Worm (Caenorhabditis elegans) whole organism, L4 larva: ENCODE measurements around the gene fbxb-108.
A peak's percentile ranks its signal among the peaks of the same experiment; 100 is the strongest.

Experiments used
- F44E2.7 ChIP-seq: fragments of 200-800 bp; sonication (Bioruptor generic); IDR thresholded peaks from 2 replicates; pipeline ENCODE4 v2.1.2; 2022; ENCODE audit warnings: missing genetic modification characterization, missing compliant biosample characterization
- F49E8.2 ChIP-seq: sonication (generic microtip); optimal IDR thresholded peaks from 2 replicates; lab custom pipeline; 2016; ENCODE audit warnings: missing compliant biosample characterization, mild to moderate bottlenecking, missing genetic modification characterization, borderline replicate concordance
- T20F7.1 ChIP-seq: fragments of 200-800 bp; sonication (Bioruptor generic); optimal IDR thresholded peaks from 2 replicates; lab custom pipeline; 2018; ENCODE audit warnings: mild to moderate bottlenecking, missing genetic modification characterization, missing compliant biosample characterization
- ZK337.2 ChIP-seq: fragments of 200-800 bp; sonication (Bioruptor generic); IDR thresholded peaks from 2 replicates; pipeline ENCODE4 v1.3.6; 2022; ENCODE audit warnings: missing genetic modification reagents, missing genetic modification characterization, missing compliant biosample characterization
- attf-4 ChIP-seq: sonication (generic microtip); optimal IDR thresholded peaks from 3 replicates; lab custom pipeline; 2017; ENCODE audit warnings: missing biosample characterization, missing genetic modification characterization
- ceh-32 ChIP-seq: sonication (generic microtip); optimal IDR thresholded peaks from 2 replicates; lab custom pipeline; 2016; ENCODE audit warnings: mild to moderate bottlenecking, missing genetic modification characterization, missing compliant biosample characterization; ENCODE audit not compliant: poor library complexity
- ceh-44 ChIP-seq: fragments of 200-800 bp; sonication (Bioruptor generic); IDR thresholded peaks from 2 replicates; pipeline ENCODE4 v1.3.6; 2022; ENCODE audit warnings: missing genetic modification reagents, missing genetic modification characterization, missing compliant biosample characterization
- ceh-62 ChIP-seq: sonication (generic microtip); optimal IDR thresholded peaks from 2 replicates; lab custom pipeline; 2017; ENCODE audit warnings: missing biosample characterization, missing genetic modification characterization
- ceh-82 ChIP-seq: sonication (generic microtip); optimal IDR thresholded peaks from 2 replicates; lab custom pipeline; 2017; ENCODE audit warnings: missing biosample characterization, missing genetic modification characterization
- ces-1 ChIP-seq: fragments of 150-350 bp; sonication (generic microtip); optimal IDR thresholded peaks from 4 replicates; lab custom pipeline; 2014; ENCODE audit warnings: missing biosample characterization, missing genetic modification reagents, missing genetic modification characterization
- ctbp-1 ChIP-seq: fragments of 200-800 bp; sonication (Bioruptor generic); IDR thresholded peaks from 2 replicates; pipeline ENCODE4 v1.3.6; 2022; ENCODE audit warnings: missing genetic modification reagents, missing genetic modification characterization, missing compliant biosample characterization
- dmd-8 ChIP-seq: fragments of 200-800 bp; sonication (Bioruptor generic); IDR thresholded peaks from 2 replicates; pipeline ENCODE4 v1.3.6; 2022; ENCODE audit warnings: missing genetic modification characterization, missing compliant biosample characterization
- duxl-1 ChIP-seq: sonication (generic microtip); optimal IDR thresholded peaks from 2 replicates; lab custom pipeline; 2016; ENCODE audit warnings: mild to moderate bottlenecking, missing genetic modification characterization, moderate library complexity, missing compliant biosample characterization; ENCODE audit not compliant: poor library complexity
- egl-43 ChIP-seq: fragments of 200-800 bp; sonication (Bioruptor generic); IDR thresholded peaks from 2 replicates; pipeline ENCODE4 v1.3.6; 2022; ENCODE audit warnings: missing genetic modification reagents, missing genetic modification characterization, missing compliant biosample characterization
- fkh-10 ChIP-seq: fragments of 150-350 bp; optimal IDR thresholded peaks from 2 replicates; lab custom pipeline; 2014; ENCODE audit warnings: missing biosample characterization, missing genetic modification reagents, missing genetic modification characterization
- fos-1 ChIP-seq: fragments of 150-350 bp; optimal IDR thresholded peaks from 2 replicates; lab custom pipeline; 2014; ENCODE audit warnings: missing biosample characterization, missing genetic modification characterization
- hmg-1.1 ChIP-seq: fragments of 200-800 bp; sonication (Bioruptor generic); IDR thresholded peaks from 2 replicates; pipeline ENCODE4 v1.3.6; 2022; ENCODE audit warnings: missing genetic modification reagents, missing genetic modification characterization, missing compliant biosample characterization
- lin-29 ChIP-seq: fragments of 200-800 bp; sonication (Bioruptor generic); IDR thresholded peaks from 2 replicates; pipeline ENCODE4 v1.3.6; 2022; ENCODE audit warnings: missing genetic modification reagents, missing genetic modification characterization, missing compliant biosample characterization
- lin-39 ChIP-seq: fragments of 150-350 bp; optimal IDR thresholded peaks from 2 replicates; lab custom pipeline; 2014; ENCODE audit warnings: missing biosample characterization, missing genetic modification reagents, missing genetic modification characterization
- lsy-2 ChIP-seq, 2 experiments: fragments of 150-350 bp in 1 of 2; sonication (generic microtip) in 1 of 2; optimal IDR thresholded peaks; 2 replicates each; lab custom pipeline; 2014 to 2017; ENCODE audit warnings: missing biosample characterization in 2 of 2, missing genetic modification characterization in 2 of 2
- madf-9 ChIP-seq: fragments of 200-800 bp; sonication (Bioruptor generic); conservative IDR thresholded peaks from 2 replicates; pipeline ENCODE4 v1.3.6; 2022; ENCODE audit warnings: missing genetic modification reagents, missing genetic modification characterization, missing compliant biosample characterization
- mdl-1 ChIP-seq, 2 experiments: fragments of 150-350 bp in 1 of 2; sonication (generic microtip) in 1 of 2; optimal IDR thresholded peaks; 2 replicates each; lab custom pipeline; 2014 to 2017; ENCODE audit warnings: missing biosample characterization in 2 of 2, missing genetic modification characterization in 2 of 2
- mdt-29 ChIP-seq: fragments of 200-800 bp; sonication (Bioruptor generic); IDR thresholded peaks from 2 replicates; pipeline ENCODE4 v1.3.6; 2022; ENCODE audit warnings: missing genetic modification reagents, missing genetic modification characterization, missing compliant biosample characterization
- mes-2 ChIP-seq: sonication (generic microtip); optimal IDR thresholded peaks from 2 replicates; lab custom pipeline; 2016; ENCODE audit warnings: missing genotype, mild to moderate bottlenecking, missing genetic modification characterization, missing compliant biosample characterization; ENCODE audit not compliant: poor library complexity, severe bottlenecking
- nhr-102 ChIP-seq: sonication (generic microtip); optimal IDR thresholded peaks from 2 replicates; lab custom pipeline; 2016; ENCODE audit warnings: mild to moderate bottlenecking, missing genetic modification characterization, moderate library complexity, missing compliant biosample characterization
- nhr-42 ChIP-seq: fragments of 200-800 bp; sonication (Bioruptor generic); IDR thresholded peaks from 2 replicates; pipeline ENCODE4 v1.3.6; 2022; ENCODE audit warnings: missing genetic modification characterization, missing compliant biosample characterization
- nhr-6 ChIP-seq: fragments of 150-350 bp; optimal IDR thresholded peaks from 2 replicates; lab custom pipeline; 2014; ENCODE audit warnings: missing biosample characterization, missing genetic modification characterization
- pha-4 ChIP-seq, 2 experiments: fragments of 150-350 bp in 1 of 2; fragments of 200-800 bp in 1 of 2; sonication (Bioruptor generic) in 1 of 2; IDR thresholded peaks in 1 of 2; optimal IDR thresholded peaks in 1 of 2; 2 replicates each; pipeline versions ENCODE4 v1.3.6 to Lab custom; 2014 to 2022; ENCODE audit warnings: missing genetic modification characterization in 2 of 2, missing genetic modification reagents in 2 of 2, missing biosample characterization in 1 of 2, missing compliant biosample characterization in 1 of 2
- set-16 ChIP-seq: fragments of 200-800 bp; sonication (Bioruptor generic); IDR thresholded peaks from 2 replicates; pipeline ENCODE4 v1.3.6; 2022; ENCODE audit warnings: missing genetic modification reagents, missing genetic modification characterization, missing compliant biosample characterization
- skn-1 ChIP-seq: fragments of 150-350 bp; optimal IDR thresholded peaks from 2 replicates; lab custom pipeline; 2014; ENCODE audit warnings: missing biosample characterization, missing genetic modification characterization
- snpc-1.2 ChIP-seq: fragments of 200-800 bp; sonication (Bioruptor generic); IDR thresholded peaks from 2 replicates; pipeline ENCODE4 v1.3.6; 2022; ENCODE audit warnings: missing genetic modification reagents, missing genetic modification characterization, missing compliant biosample characterization
- snpc-4 ChIP-seq: fragments of 150-350 bp; optimal IDR thresholded peaks from 2 replicates; lab custom pipeline; 2014; ENCODE audit warnings: missing biosample characterization, missing genetic modification characterization
- spr-1 ChIP-seq: sonication (generic microtip); optimal IDR thresholded peaks from 2 replicates; lab custom pipeline; 2016; ENCODE audit warnings: mild to moderate bottlenecking, missing genetic modification characterization, missing compliant biosample characterization
- tag-97 ChIP-seq: fragments of 200-800 bp; sonication (Bioruptor generic); IDR thresholded peaks from 2 replicates; pipeline ENCODE4 v1.3.6; 2022; ENCODE audit warnings: missing genetic modification characterization, missing compliant biosample characterization
- tra-1 ChIP-seq: fragments of 200-800 bp; sonication (Bioruptor generic); IDR thresholded peaks from 2 replicates; pipeline ENCODE4 v1.3.6; 2022; ENCODE audit warnings: missing genetic modification reagents, missing genetic modification characterization, missing compliant biosample characterization
- unc-39 ChIP-seq: sonication (generic microtip); optimal IDR thresholded peaks from 2 replicates; lab custom pipeline; 2017; ENCODE audit warnings: missing biosample characterization, missing genetic modification characterization
- unc-62 ChIP-seq, 3 experiments: fragments of 150-350 bp in 1 of 3; sonication (generic microtip); optimal IDR thresholded peaks in 2 of 3; peaks in 1 of 3; 1 replicate in 1 of 3; 2 replicates in 2 of 3; lab custom pipeline; 2014 to 2017; ENCODE audit warnings: missing biosample characterization in 3 of 3, missing genetic modification characterization in 3 of 3, missing genetic modification reagents in 3 of 3, missing genotype in 1 of 3
- zip-11 ChIP-seq: fragments of 200-800 bp; sonication (Bioruptor generic); IDR thresholded peaks from 2 replicates; pipeline ENCODE4 v1.3.6; 2022; ENCODE audit warnings: missing genetic modification characterization, missing compliant biosample characterization
- zip-2 ChIP-seq: fragments of 150-350 bp; optimal IDR thresholded peaks from 2 replicates; lab custom pipeline; 2014; ENCODE audit warnings: missing biosample characterization, missing genetic modification characterization
- ztf-11 ChIP-seq: fragments of 150-350 bp; optimal IDR thresholded peaks from 2 replicates; lab custom pipeline; 2014; ENCODE audit warnings: missing biosample characterization, missing genetic modification characterization
- ztf-7 ChIP-seq: fragments of 150-350 bp; optimal IDR thresholded peaks from 2 replicates; lab custom pipeline; 2014; ENCODE audit warnings: missing biosample characterization, missing genetic modification characterization

The fbxb-108 gene

ce11 chrII:2725561-2725960 is 39.2 kb upstream of the fbxb-108 start, which contains the start of the genes T05A8.11 and nep-2:
T05A8.11 (minus strand) TSS chrII:2725661.
nep-2 (minus strand) TSS chrII:2725752.
- no peak for TF ChIP-seq ces-1 (GFP tag; lab: Kevin White, UChicago)
- TF ChIP-seq set-16 (GFP tag; lab: Robert Waterston, UW), result 0 out of 2 replicates have a peak, but pooled peaks have one; percentile 2

ce11 chrII:2726774-2727173 is 38.0 kb upstream of the fbxb-108 start:
- TF ChIP-seq tra-1 (GFP tag; lab: Robert Waterston, UW), result 0 out of 2 replicates have a peak, but pooled peaks have one; percentile 37
- TF ChIP-seq ztf-11, result no peak
- TF ChIP-seq fos-1 (tag; lab: Kevin White, UChicago), result no peak

- TF ChIP-seq dmd-8, result no peak
- TF ChIP-seq pha-4 (GFP tag; IDR thresholded peaks at IDR 0.05; lab: Robert Waterston, UW), result no peak
- TF ChIP-seq pha-4 (tag; optimal IDR thresholded peaks at IDR 0.05; lab: Kevin White, UChicago), result no peak
- TF ChIP-seq ztf-7 (tag; lab: Kevin White, UChicago), result no peak
- no peak for TF ChIP-seq nhr-42
- no peak for TF ChIP-seq nhr-6 (tag; lab: Kevin White, UChicago)
- peak; percentile 8 for TF ChIP-seq ces-1 (GFP tag; lab: Kevin White, UChicago)
- no peak for TF ChIP-seq ceh-32 (tag; lab: Kevin White, UChicago)
- no peak for TF ChIP-seq spr-1 (tag; lab: Kevin White, UChicago)
- TF ChIP-seq ctbp-1 (GFP tag; lab: Robert Waterston, UW), result no peak
- no peak for TF ChIP-seq lin-39 (tag; lab: Kevin White, UChicago)
- TF ChIP-seq fkh-10 (GFP tag; lab: Kevin White, UChicago), result peak; percentile 6
- peak in 1 of 2 experiments; percentile 56 for TF ChIP-seq unc-62 (GFP tag; optimal IDR thresholded peaks at IDR 0.05 in 1 of 2; lab: Kevin White, UChicago)
- TF ChIP-seq unc-62 (tag; optimal IDR thresholded peaks at IDR 0.05; lab: Kevin White, UChicago), result no peak
Measured at ce11 chrII:2730647-2731046, 34.1 kb upstream of the fbxb-108 start.

ce11 chrII:2734266-2734665 is 30.5 kb upstream of the fbxb-108 start:
- no peak for TF ChIP-seq lin-29 (GFP tag; lab: Robert Waterston, UW)
- TF ChIP-seq snpc-4 (tag; lab: Kevin White, UChicago), result no peak
- TF ChIP-seq mes-2 (tag; lab: Kevin White, UChicago), result no peak
- no peak for TF ChIP-seq hmg-1.1 (GFP tag; lab: Robert Waterston, UW)
- no peak for TF ChIP-seq nhr-102 (tag; lab: Kevin White, UChicago)
- TF ChIP-seq lsy-2 (tag; optimal IDR thresholded peaks at IDR 0.05; lab: Kevin White, UChicago), result no peak
- TF ChIP-seq attf-4, result no peak
- no peak for TF ChIP-seq tra-1 (GFP tag; lab: Robert Waterston, UW)
- no peak for TF ChIP-seq zip-2
- TF ChIP-seq ces-1 (GFP tag; lab: Kevin White, UChicago), result no peak
- TF ChIP-seq mdl-1 (tag; optimal IDR thresholded peaks at IDR 0.05; lab: Kevin White, UChicago), result no peak
- no peak for TF ChIP-seq ceh-82
- TF ChIP-seq fos-1 (tag; lab: Kevin White, UChicago), result no peak
- no peak for TF ChIP-seq egl-43 (GFP tag; lab: Robert Waterston, UW)
- no peak for TF ChIP-seq zip-11 (GFP tag; lab: Robert Waterston, UW)

- no peak for TF ChIP-seq set-16 (GFP tag; lab: Robert Waterston, UW)
- no peak for TF ChIP-seq F44E2.7 (GFP tag; lab: Robert Waterston, UW)
- no peak for TF ChIP-seq dmd-8
- no peak for TF ChIP-seq skn-1
- no peak for TF ChIP-seq ceh-82
- peak; percentile 72 for TF ChIP-seq hmg-1.1 (GFP tag; lab: Robert Waterston, UW)
- no peak for TF ChIP-seq unc-39 (tag; lab: Kevin White, UChicago)
- no peak for TF ChIP-seq madf-9 (GFP tag; lab: Robert Waterston, UW)
- TF ChIP-seq tag-97 (GFP tag; lab: Robert Waterston, UW), result no peak
- no peak for TF ChIP-seq nhr-102 (tag; lab: Kevin White, UChicago)
- TF ChIP-seq fkh-10 (GFP tag; lab: Kevin White, UChicago), result no peak
- peak; percentile 84 for TF ChIP-seq duxl-1 (tag; lab: Kevin White, UChicago)
- TF ChIP-seq ceh-62 (tag; lab: Kevin White, UChicago), result no peak
- TF ChIP-seq ZK337.2 (GFP tag; lab: Robert Waterston, UW), result no peak
- TF ChIP-seq pha-4 (GFP tag; IDR thresholded peaks at IDR 0.05; lab: Robert Waterston, UW), result no peak
- TF ChIP-seq pha-4 (tag; optimal IDR thresholded peaks at IDR 0.05; lab: Kevin White, UChicago), result no peak
- TF ChIP-seq tra-1 (GFP tag; lab: Robert Waterston, UW), result no peak
- no peak for TF ChIP-seq snpc-1.2
- no peak for TF ChIP-seq T20F7.1
- TF ChIP-seq egl-43 (GFP tag; lab: Robert Waterston, UW), result 0 out of 2 replicates have a peak, but pooled peaks have one; percentile 7
- no peak for TF ChIP-seq ceh-44
- no peak for TF ChIP-seq mdt-29 (GFP tag; lab: Robert Waterston, UW)
- no peak for TF ChIP-seq F49E8.2 (tag; lab: Kevin White, UChicago)
- TF ChIP-seq snpc-4 (tag; lab: Kevin White, UChicago), result no peak
Measured at ce11 chrII:2734735-2735134, 30.0 kb upstream of the fbxb-108 start.
